Worm (Caenorhabditis elegans) whole organism, early embryonic: ENCODE results near the gene rpia-1.

Source experiments
- B0310.2 ChIP-seq: sonication (generic microtip); optimal IDR thresholded peaks from 2 replicates; lab custom pipeline; 2016; ENCODE audit warnings: mild to moderate bottlenecking, missing genetic modification characterization, missing compliant biosample characterization
- aly-1 ChIP-seq: sonication (generic microtip); optimal IDR thresholded peaks from 2 replicates; lab custom pipeline; 2016; ENCODE audit warnings: missing genetic modification characterization, missing compliant biosample characterization
- ama-1 ChIP-seq: fragments of 150-350 bp; optimal IDR thresholded peaks from 2 replicates; lab custom pipeline; 2014
- ceh-36 ChIP-seq: sonication (generic microtip); optimal IDR thresholded peaks from 2 replicates; lab custom pipeline; 2016; ENCODE audit warnings: missing genetic modification characterization, inconsistent platforms, missing compliant biosample characterization
- flt-1 ChIP-seq: fragments of 200-800 bp; sonication (Bioruptor generic); IDR thresholded peaks from 2 replicates; pipeline ENCODE4 v1.3.6; 2022; ENCODE audit warnings: missing genetic modification characterization, missing compliant biosample characterization
- hmg-4 ChIP-seq: fragments of 200-800 bp; sonication (Bioruptor generic); optimal IDR thresholded peaks from 2 replicates; lab custom pipeline; 2018; ENCODE audit warnings: mild to moderate bottlenecking, missing genetic modification characterization, missing compliant biosample characterization
- pes-1 ChIP-seq: fragments of 200-800 bp; sonication (Bioruptor generic); IDR thresholded peaks from 2 replicates; pipeline ENCODE4 v1.3.6; 2022; ENCODE audit warnings: missing genetic modification reagents, missing genetic modification characterization, missing compliant biosample characterization
- tbx-11 ChIP-seq: fragments of 200-800 bp; sonication (Bioruptor generic); IDR thresholded peaks from 2 replicates; pipeline ENCODE4 v1.3.6; 2022; ENCODE audit warnings: missing genetic modification characterization, missing compliant biosample characterization
- tra-4 ChIP-seq: sonication (generic microtip); optimal IDR thresholded peaks from 2 replicates; lab custom pipeline; 2017; ENCODE audit warnings: missing genetic modification characterization, missing compliant biosample characterization

- no peak for TF ChIP-seq ceh-36 (tag; lab: Kevin White, UChicago)
- TF ChIP-seq ama-1 (lab: Kevin White, UChicago) = no peak
- TF ChIP-seq hmg-4 (GFP tag; lab: Kevin White, UChicago) = no peak
- TF ChIP-seq tra-4 (tag; lab: Kevin White, UChicago) = no peak
- no peak for TF ChIP-seq aly-1 (tag; lab: Kevin White, UChicago)
- no peak for TF ChIP-seq flt-1 (GFP tag; lab: Robert Waterston, UW)
- TF ChIP-seq pes-1 = no peak
- no peak for TF ChIP-seq B0310.2
- TF ChIP-seq tbx-11 (GFP tag; lab: Robert Waterston, UW) = no peak
Measured at ce11 chrIII:7107965-7108364, 15.0 kb upstream of the rpia-1 start, which contains the start of gene odd-1.
